Worm (Caenorhabditis elegans) whole organism, late embryonic: ENCODE data around the gene T13C5.9.

ENCODE experiments used
- F13H6.1 ChIP-seq: sonication (generic microtip); optimal IDR thresholded peaks from 2 replicates; lab custom pipeline; 2016; ENCODE audit warnings: missing genetic modification characterization, missing compliant biosample characterization
- K02D7.2 ChIP-seq: sonication (generic microtip); optimal IDR thresholded peaks from 2 replicates; lab custom pipeline; 2017; ENCODE audit warnings: mild to moderate bottlenecking, missing genetic modification characterization, missing compliant biosample characterization
- K09A11.1 ChIP-seq: sonication (generic microtip); optimal IDR thresholded peaks from 2 replicates; lab custom pipeline; 2017; ENCODE audit warnings: antibody characterized with exemption, mild to moderate bottlenecking, missing genetic modification characterization, missing compliant biosample characterization; ENCODE audit not compliant: insufficient read depth
- Y22D7AL.16 ChIP-seq: sonication (generic microtip); optimal IDR thresholded peaks from 2 replicates; lab custom pipeline; 2016; ENCODE audit warnings: missing genetic modification characterization, missing compliant biosample characterization
- ceh-14 ChIP-seq: sonication (generic microtip); optimal IDR thresholded peaks from 2 replicates; lab custom pipeline; 2016; ENCODE audit warnings: missing genotype, missing genetic modification characterization, missing compliant biosample characterization
- ceh-18 ChIP-seq: sonication (generic microtip); optimal IDR thresholded peaks from 2 replicates; lab custom pipeline; 2016; ENCODE audit warnings: missing genetic modification characterization, missing compliant biosample characterization
- ceh-19 ChIP-seq: fragments of 200-800 bp; sonication (Bioruptor generic); optimal IDR thresholded peaks from 2 replicates; lab custom pipeline; 2018; ENCODE audit warnings: mild to moderate bottlenecking, missing genetic modification characterization, missing compliant biosample characterization
- ceh-2 ChIP-seq: sonication (generic microtip); optimal IDR thresholded peaks from 2 replicates; lab custom pipeline; 2016; ENCODE audit warnings: missing genotype, missing genetic modification characterization, missing compliant biosample characterization
- ceh-24 ChIP-seq: sonication (generic microtip); optimal IDR thresholded peaks from 2 replicates; lab custom pipeline; 2016; ENCODE audit warnings: mild to moderate bottlenecking, missing genetic modification characterization, missing compliant biosample characterization
- ceh-30 ChIP-seq: fragments of 150-350 bp; optimal IDR thresholded peaks from 2 replicates; lab custom pipeline; 2014; ENCODE audit warnings: missing biosample characterization, missing genetic modification characterization
- ceh-31 ChIP-seq: sonication (generic microtip); optimal IDR thresholded peaks from 2 replicates; lab custom pipeline; 2016; ENCODE audit warnings: missing genetic modification characterization, missing compliant biosample characterization
- ceh-34 ChIP-seq: sonication (generic microtip); optimal IDR thresholded peaks from 2 replicates; lab custom pipeline; 2016; ENCODE audit warnings: mild to moderate bottlenecking, missing genetic modification characterization, missing compliant biosample characterization
- ceh-48 ChIP-seq: sonication (generic microtip); optimal IDR thresholded peaks from 2 replicates; lab custom pipeline; 2016; ENCODE audit warnings: missing genetic modification characterization, inconsistent platforms, missing compliant biosample characterization
- dmd-4 ChIP-seq: sonication (generic microtip); optimal IDR thresholded peaks from 2 replicates; lab custom pipeline; 2016; ENCODE audit warnings: borderline replicate concordance, missing genetic modification characterization, missing compliant biosample characterization
- elt-2 ChIP-seq: sonication (generic microtip); optimal IDR thresholded peaks from 2 replicates; lab custom pipeline; 2016; ENCODE audit warnings: missing genetic modification reagents, missing genetic modification characterization, missing compliant biosample characterization
- elt-4 ChIP-seq: sonication (generic microtip); optimal IDR thresholded peaks from 2 replicates; lab custom pipeline; 2016; ENCODE audit warnings: missing genetic modification characterization, missing compliant biosample characterization
- eyg-1 ChIP-seq: sonication (generic microtip); optimal IDR thresholded peaks from 2 replicates; lab custom pipeline; 2016; ENCODE audit warnings: missing genotype, missing genetic modification characterization, missing compliant biosample characterization
- fax-1 ChIP-seq: sonication (generic microtip); optimal IDR thresholded peaks from 2 replicates; lab custom pipeline; 2016; ENCODE audit warnings: missing genotype, missing genetic modification characterization, missing compliant biosample characterization
- fkh-10 ChIP-seq: fragments of 150-350 bp; optimal IDR thresholded peaks from 2 replicates; lab custom pipeline; 2014; ENCODE audit warnings: missing biosample characterization, missing genetic modification reagents, missing genetic modification characterization
- fkh-6 ChIP-seq: sonication (generic microtip); optimal IDR thresholded peaks from 2 replicates; lab custom pipeline; 2016; ENCODE audit warnings: missing genetic modification characterization, missing compliant biosample characterization
- hlh-13 ChIP-seq: fragments of 200-800 bp; sonication (Bioruptor generic); optimal IDR thresholded peaks from 2 replicates; lab custom pipeline; 2018; ENCODE audit warnings: mild to moderate bottlenecking, missing genetic modification characterization, missing compliant biosample characterization
- hlh-15 ChIP-seq: sonication (generic microtip); optimal IDR thresholded peaks from 2 replicates; lab custom pipeline; 2016; ENCODE audit warnings: missing genetic modification characterization, missing compliant biosample characterization
- hlh-6 ChIP-seq: sonication (generic microtip); optimal IDR thresholded peaks from 2 replicates; lab custom pipeline; 2016; ENCODE audit warnings: missing genotype, missing genetic modification characterization, missing compliant biosample characterization
- nhr-11 ChIP-seq: fragments of 150-350 bp; optimal IDR thresholded peaks from 2 replicates; lab custom pipeline; 2014; ENCODE audit warnings: missing biosample characterization, missing genetic modification characterization
- nhr-232 ChIP-seq: sonication (generic microtip); optimal IDR thresholded peaks from 2 replicates; lab custom pipeline; 2016; ENCODE audit warnings: missing genetic modification characterization, missing compliant biosample characterization
- odd-2 ChIP-seq: sonication (generic microtip); optimal IDR thresholded peaks from 2 replicates; lab custom pipeline; 2017; ENCODE audit warnings: antibody characterized with exemption, mild to moderate bottlenecking, missing genetic modification characterization, missing compliant biosample characterization
- pha-2 ChIP-seq: sonication (generic microtip); optimal IDR thresholded peaks from 2 replicates; lab custom pipeline; 2017; ENCODE audit warnings: mild to moderate bottlenecking, missing genetic modification characterization, missing compliant biosample characterization
- pha-4 ChIP-seq: fragments of 150-350 bp; optimal IDR thresholded peaks from 2 replicates; lab custom pipeline; 2018; ENCODE audit warnings: missing biosample characterization, missing genetic modification reagents, missing genetic modification characterization
- pqm-1 ChIP-seq: sonication (generic microtip); optimal IDR thresholded peaks from 2 replicates; lab custom pipeline; 2016; ENCODE audit warnings: missing genetic modification characterization, missing compliant biosample characterization
- pros-1 ChIP-seq: fragments of 150-350 bp; optimal IDR thresholded peaks from 2 replicates; lab custom pipeline; 2014; ENCODE audit warnings: missing biosample characterization, missing genetic modification reagents, missing genetic modification characterization
- sdc-2 ChIP-seq: sonication (generic microtip); optimal IDR thresholded peaks from 2 replicates; lab custom pipeline; 2016; ENCODE audit warnings: missing genotype, missing genetic modification characterization, missing compliant biosample characterization
- sox-2 ChIP-seq: fragments of 200-800 bp; sonication (Bioruptor generic); IDR thresholded peaks from 2 replicates; pipeline ENCODE4 v1.3.6; 2022; ENCODE audit warnings: missing genetic modification reagents, missing genetic modification characterization, missing compliant biosample characterization
- ttx-3 ChIP-seq: sonication (generic microtip); optimal IDR thresholded peaks from 2 replicates; lab custom pipeline; 2016; ENCODE audit warnings: missing genetic modification reagents, missing genetic modification characterization, missing compliant biosample characterization
- unc-3 ChIP-seq, 2 experiments: fragments of 200-800 bp in 1 of 2; sonication (Bioruptor generic) in 1 of 2; sonication (generic microtip) in 1 of 2; conservative IDR thresholded peaks in 1 of 2; optimal IDR thresholded peaks in 1 of 2; 2 replicates each; pipeline versions ENCODE4 v1.3.6 to Lab custom; 2016 to 2022; ENCODE audit warnings: missing compliant biosample characterization in 2 of 2, missing genetic modification characterization in 2 of 2, missing genetic modification reagents in 1 of 2
- unc-42 ChIP-seq: sonication (generic microtip); optimal IDR thresholded peaks from 2 replicates; lab custom pipeline; 2016; ENCODE audit warnings: missing genotype, missing genetic modification characterization, missing compliant biosample characterization
- unc-55 ChIP-seq: sonication (generic microtip); optimal IDR thresholded peaks from 2 replicates; lab custom pipeline; 2017; ENCODE audit warnings: missing biosample characterization, missing genetic modification reagents, missing genetic modification characterization
- unc-86 ChIP-seq: sonication (generic microtip); optimal IDR thresholded peaks from 2 replicates; lab custom pipeline; 2016; ENCODE audit warnings: missing genetic modification characterization, missing compliant biosample characterization
- zip-5 ChIP-seq: sonication (generic microtip); optimal IDR thresholded peaks from 2 replicates; lab custom pipeline; 2016; ENCODE audit warnings: missing genetic modification characterization, missing compliant biosample characterization
- ztf-16 ChIP-seq: sonication (generic microtip); optimal IDR thresholded peaks from 2 replicates; lab custom pipeline; 2017; ENCODE audit warnings: missing genetic modification characterization, missing compliant biosample characterization

Gene T13C5.9

ce11 chrX:6207687-6208088 is 17.6 kb downstream of the T13C5.9 start, which contains the start of gene T13C5.6 (continued):
- TF ChIP-seq nhr-11 (tag; lab: Kevin White, UChicago) (no peak), ceh-18 (tag; lab: Kevin White, UChicago) (peak; percentile 97), ttx-3 (peak; percentile 95), odd-2 (tag; lab: Kevin White, UChicago) (peak; percentile 74), F13H6.1 (peak; percentile 96), unc-3 (GFP tag; conservative IDR thresholded peaks at IDR 0.05; lab: Robert Waterston, UW) (peak; percentile 98), unc-3 (tag; optimal IDR thresholded peaks at IDR 0.05; lab: Kevin White, UChicago) (peak; percentile 95), ceh-14 (tag; lab: Kevin White, UChicago) (peak; percentile 97), K09A11.1 (tag; lab: Kevin White, UChicago) (peak; percentile 82), hlh-15 (tag; lab: Kevin White, UChicago) (peak; percentile 99), ceh-30 (tag; lab: Kevin White, UChicago) (peak; percentile 97), unc-42 (tag; lab: Kevin White, UChicago) (peak; percentile 97), unc-86 (peak; percentile 97), zip-5 (tag; lab: Kevin White, UChicago) (peak; percentile 91), pqm-1 (tag; lab: Kevin White, UChicago) (peak; percentile 92), nhr-232 (peak; percentile 96), fkh-6 (tag; lab: Kevin White, UChicago) (peak; percentile 97)
- TF ChIP-seq, all 69 proteins: peak for 65

ce11 chrX:6208463-6208862 is 18.4 kb downstream of the T13C5.9 start, which contains the start of gene C14F11.7:
C14F11.7 (minus strand) TSS chrX:6208563.
- no peak for TF ChIP-seq ceh-34 (tag; lab: Kevin White, UChicago)
- TF ChIP-seq F13H6.1 = no peak
- no peak for TF ChIP-seq unc-55 (GFP tag; lab: Kevin White, UChicago)
- no peak for TF ChIP-seq hlh-13 (GFP tag; lab: Kevin White, UChicago)
- no peak for TF ChIP-seq pqm-1 (tag; lab: Kevin White, UChicago)
- TF ChIP-seq K09A11.1 (tag; lab: Kevin White, UChicago) = no peak
- TF ChIP-seq pha-2 (tag; lab: Kevin White, UChicago) = no peak
- TF ChIP-seq elt-4 (tag; lab: Kevin White, UChicago) = no peak
- TF ChIP-seq, all 69 proteins: peak for 0

ce11 chrX:6211322-6211820 is 21.3 kb downstream of the T13C5.9 start:
- TF ChIP-seq unc-3 (GFP tag; conservative IDR thresholded peaks at IDR 0.05; lab: Robert Waterston, UW) (no peak), unc-3 (tag; optimal IDR thresholded peaks at IDR 0.05; lab: Kevin White, UChicago) (no peak), ceh-19 (GFP tag; lab: Kevin White, UChicago) (no peak), pha-4 (tag; lab: Kevin White, UChicago) (no peak), ceh-31 (peak; percentile 33), unc-42 (tag; lab: Kevin White, UChicago) (peak; percentile 77), fkh-6 (tag; lab: Kevin White, UChicago) (no peak), ceh-30 (tag; lab: Kevin White, UChicago) (no peak)

ce11 chrX:6216551-6216950 is 26.5 kb downstream of the T13C5.9 start, which contains the start of gene lrch-1:
lrch-1 (minus strand) TSS chrX:6216651.
- TF ChIP-seq Y22D7AL.16 (tag; lab: Kevin White, UChicago) (no peak), elt-2 (tag; lab: Kevin White, UChicago) (peak; percentile 29)

ce11 chrX:6219892-6220291 is 29.8 kb downstream of the T13C5.9 start:
- TF ChIP-seq ceh-14 (tag; lab: Kevin White, UChicago) (peak; percentile 45), ceh-34 (tag; lab: Kevin White, UChicago) (peak; percentile 32), ceh-19 (GFP tag; lab: Kevin White, UChicago) (no peak), fax-1 (tag; lab: Kevin White, UChicago) (peak; percentile 48), F13H6.1 (peak; percentile 13), K02D7.2 (tag; lab: Kevin White, UChicago) (no peak), hlh-6 (tag; lab: Kevin White, UChicago) (no peak), pros-1 (no peak), pha-2 (tag; lab: Kevin White, UChicago) (no peak), ceh-24 (tag; lab: Kevin White, UChicago) (peak; percentile 4), ceh-18 (tag; lab: Kevin White, UChicago) (peak; percentile 61), sox-2 (GFP tag; lab: Robert Waterston, UW) (no peak), sdc-2 (tag; lab: Kevin White, UChicago) (peak; percentile 33), ztf-16 (tag; lab: Kevin White, UChicago) (peak; percentile 22), ceh-2 (tag; lab: Kevin White, UChicago) (no peak), ttx-3 (peak; percentile 22), unc-42 (tag; lab: Kevin White, UChicago) (no peak), zip-5 (tag; lab: Kevin White, UChicago) (no peak), ceh-31 (no peak), eyg-1 (tag; lab: Kevin White, UChicago) (no peak), nhr-232 (no peak), elt-4 (tag; lab: Kevin White, UChicago) (no peak), Y22D7AL.16 (tag; lab: Kevin White, UChicago) (no peak), nhr-11 (tag; lab: Kevin White, UChicago) (no peak), dmd-4 (tag; lab: Kevin White, UChicago) (no peak), ceh-48 (no peak), pqm-1 (tag; lab: Kevin White, UChicago) (no peak), odd-2 (tag; lab: Kevin White, UChicago) (no peak), unc-55 (GFP tag; lab: Kevin White, UChicago) (no peak), fkh-10 (GFP tag; lab: Kevin White, UChicago) (no peak)
